Worm (Caenorhabditis elegans) whole organism, L2 larva: ENCODE results near the gene F41D9.2.

ENCODE experiments used
- nhr-10 ChIP-seq: sonication (generic microtip); optimal IDR thresholded peaks from 2 replicates; lab custom pipeline; 2017; ENCODE audit warnings: missing biosample characterization, missing genetic modification characterization
- nhr-129 ChIP-seq: fragments of 150-350 bp; optimal IDR thresholded peaks from 2 replicates; lab custom pipeline; 2014; ENCODE audit warnings: missing biosample characterization, missing genetic modification characterization

DNA sequence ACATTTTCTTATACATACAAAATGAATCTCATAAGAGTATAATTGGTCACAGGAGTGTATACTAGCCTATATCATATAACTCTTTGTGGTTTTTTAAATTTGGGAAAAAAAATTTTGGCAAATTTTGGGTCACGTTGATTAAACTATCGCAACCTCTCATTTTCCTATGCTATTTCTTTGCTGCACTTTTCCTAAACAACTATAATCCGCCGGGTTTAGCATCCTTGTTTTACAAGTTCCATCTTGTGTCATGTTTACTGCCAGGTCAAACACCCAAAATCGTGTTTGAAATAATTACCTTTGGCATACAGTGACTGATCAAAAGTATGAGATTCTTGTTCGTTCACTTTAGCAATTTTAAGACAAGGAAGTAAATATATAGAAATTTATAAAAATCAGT lies 23.5 kb upstream of the F41D9.2 start, which contains the start of gene sulp-3:
- no peak for TF ChIP-seq nhr-129 (tag; lab: Kevin White, UChicago)
- TF ChIP-seq nhr-10 (tag; lab: Kevin White, UChicago), result no peak
